Worm (Caenorhabditis elegans): ENCODE measurements around the gene pqn-82.

DNA sequence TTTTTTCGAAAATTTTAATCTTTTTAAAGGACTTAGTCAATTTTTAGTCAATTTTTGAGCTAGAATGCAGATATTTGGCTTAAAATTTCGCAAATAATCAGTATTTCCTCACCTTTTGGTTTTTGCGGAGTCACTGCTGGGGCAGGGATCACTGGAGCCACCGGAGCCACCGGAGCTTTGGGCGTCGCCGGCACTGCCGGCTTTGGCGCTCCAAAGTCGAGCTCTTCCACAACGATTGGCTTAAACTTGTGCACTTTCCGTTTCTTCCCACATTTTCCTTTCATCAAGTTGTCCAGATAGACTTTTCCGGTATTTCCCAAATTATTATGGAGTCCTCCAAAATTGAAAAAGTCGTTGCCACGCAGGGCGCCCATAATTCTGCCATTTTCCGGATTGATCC, 34.6 kb upstream of the pqn-82 start:
- TF ChIP-seq him-1 (tag; optimal IDR thresholded peaks at IDR 0.05) (no peak), W03F9.2 (tag; optimal IDR thresholded peaks at IDR 0.05) (no peak), dao-5 (tag; optimal IDR thresholded peaks at IDR 0.05) (no peak)

Measured in whole organism, L4/young adult.